Worm (Caenorhabditis elegans) whole organism, midembryonic: ENCODE measurements around the gene pqn-18.

Source experiments
- cog-1 ChIP-seq: sonication (generic microtip); optimal IDR thresholded peaks from 2 replicates; lab custom pipeline; 2016; ENCODE audit warnings: missing genetic modification characterization, missing compliant biosample characterization
- flt-1 ChIP-seq: fragments of 200-800 bp; sonication (Bioruptor generic); IDR thresholded peaks from 2 replicates; pipeline ENCODE4 v1.3.6; 2022; ENCODE audit warnings: missing genetic modification characterization, missing compliant biosample characterization
- med-1 ChIP-seq: sonication (generic microtip); optimal IDR thresholded peaks from 2 replicates; lab custom pipeline; 2017; ENCODE audit warnings: missing genetic modification characterization, mild to moderate bottlenecking, missing compliant biosample characterization, antibody characterized with exemption, missing genetic modification reagents; ENCODE audit not compliant: insufficient read depth
- ref-1 ChIP-seq: fragments of 200-800 bp; sonication (Bioruptor generic); conservative IDR thresholded peaks from 2 replicates; pipeline ENCODE4 v1.3.6; 2022; ENCODE audit warnings: missing genetic modification reagents, missing genetic modification characterization, missing compliant biosample characterization
- tab-1 ChIP-seq: fragments of 200-800 bp; sonication (Bioruptor generic); IDR thresholded peaks from 2 replicates; pipeline ENCODE4 v1.3.6; 2022; ENCODE audit warnings: missing genetic modification characterization, missing compliant biosample characterization

ce11 chrX:12935694-12936093 is 28.1 kb downstream of the pqn-18 start:
- TF ChIP-seq med-1 (GFP tag; lab: Kevin White, UChicago) (no peak), flt-1 (GFP tag; lab: Robert Waterston, UW) (no peak), ref-1 (GFP tag; lab: Robert Waterston, UW) (no peak), cog-1 (tag; lab: Kevin White, UChicago) (no peak), tab-1 (GFP tag; lab: Robert Waterston, UW) (no peak)
